Fruit fly (Drosophila melanogaster) whole organism, wandering third instar larva: ENCODE results near the gene AlaRS.

Experiments
- Abd-B ChIP-seq: fragments of >200 bp; optimal IDR thresholded peaks from 2 replicates; lab custom pipeline; 2017; ENCODE audit warnings: missing biosample characterization, missing genetic modification characterization
- Dif ChIP-seq: fragments of 200-275, 200-300 bp; sonication (Bioruptor generic); optimal IDR thresholded peaks from 2 replicates; lab custom pipeline; 2018; ENCODE audit warnings: missing biosample characterization, missing genetic modification characterization; ENCODE audit not compliant: partially characterized antibody
- HLH106 ChIP-seq: fragments of 200-800 bp; optimal IDR thresholded peaks from 3 replicates; lab custom pipeline; 2019; ENCODE audit warnings: missing biosample characterization, mild to moderate bottlenecking, missing genetic modification characterization, moderate library complexity
- Hnf4 ChIP-seq: fragments of 200-800 bp; sonication (Bioruptor generic); optimal IDR thresholded peaks from 2 replicates; lab custom pipeline; 2016; ENCODE audit warnings: missing biosample characterization, mild to moderate bottlenecking, missing genetic modification characterization
- Hr78 ChIP-seq: fragments of >200 bp; optimal IDR thresholded peaks from 2 replicates; lab custom pipeline; 2017; ENCODE audit warnings: missing biosample characterization, missing genetic modification characterization
- Myc ChIP-seq: fragments of >200 bp; optimal IDR thresholded peaks from 2 replicates; lab custom pipeline; 2017
- br ChIP-seq: fragments of 200-800 bp; sonication (Bioruptor generic); optimal IDR thresholded peaks from 2 replicates; lab custom pipeline; 2016; ENCODE audit warnings: missing biosample characterization, missing genetic modification characterization
- fru ChIP-seq: fragments of 200-800 bp; sonication (Bioruptor generic); optimal IDR thresholded peaks from 3 replicates; lab custom pipeline; 2016; ENCODE audit warnings: missing biosample characterization, mild to moderate bottlenecking, missing genetic modification characterization
- h ChIP-seq: fragments of 200-800 bp; sonication (Bioruptor generic); optimal IDR thresholded peaks from 3 replicates; lab custom pipeline; 2016; ENCODE audit warnings: missing biosample characterization, mild to moderate bottlenecking, missing genetic modification characterization
- lola ChIP-seq: fragments of >200 bp; optimal IDR thresholded peaks from 2 replicates; lab custom pipeline; 2017; ENCODE audit warnings: missing biosample characterization, missing genetic modification characterization
- psq ChIP-seq: fragments of 200-800 bp; sonication (Bioruptor generic); optimal IDR thresholded peaks from 3 replicates; lab custom pipeline; 2017; ENCODE audit warnings: missing biosample characterization, mild to moderate bottlenecking, missing genetic modification characterization, moderate library complexity
- usp ChIP-seq: fragments of >200 bp; optimal IDR thresholded peaks from 2 replicates; lab custom pipeline; 2017; ENCODE audit warnings: missing biosample characterization, missing genetic modification characterization
- woc ChIP-seq: sonication (Bioruptor generic); optimal IDR thresholded peaks from 2 replicates; lab custom pipeline; 2016; ENCODE audit warnings: missing biosample characterization, mild to moderate bottlenecking, missing genetic modification characterization

DNA sequence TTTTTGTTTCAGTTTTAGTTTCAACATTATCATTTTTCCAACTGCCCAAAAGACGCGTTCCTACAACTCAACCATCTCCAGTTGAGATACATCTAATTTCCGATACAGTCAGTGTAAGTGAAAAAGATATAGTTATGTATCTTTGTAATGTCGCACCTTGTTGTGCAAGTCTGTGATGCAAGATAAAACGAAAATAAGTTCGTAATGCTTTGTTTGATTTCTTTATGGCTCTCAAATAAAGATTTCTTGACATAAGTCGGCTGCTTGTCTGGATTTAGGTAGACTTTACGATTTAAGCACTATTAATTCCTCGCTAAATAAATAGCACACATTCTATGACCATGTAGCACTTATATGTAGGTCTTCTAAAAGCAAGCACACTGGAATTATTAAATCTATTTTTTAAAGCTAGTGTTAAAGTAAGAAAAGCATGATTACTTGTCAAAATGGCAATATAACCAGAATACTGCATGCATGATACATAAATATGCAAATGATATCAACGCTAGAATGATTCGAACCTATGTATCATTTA is 3.5 kb upstream of the AlaRS start:
- TF ChIP-seq h (GFP tag; lab: Kevin White, UChicago): no peak
- no peak for TF ChIP-seq Dif
- no peak for TF ChIP-seq psq (GFP tag; lab: Kevin White, UChicago)
- TF ChIP-seq HLH106 (tag; lab: Kevin White, UChicago): no peak
- TF ChIP-seq Myc (lab: Kevin White, UChicago): no peak
- TF ChIP-seq Hnf4 (GFP tag; lab: Kevin White, UChicago): no peak
- no peak for TF ChIP-seq Abd-B (GFP tag; lab: Kevin White, UChicago)
- no peak for TF ChIP-seq Hr78 (GFP tag; lab: Kevin White, UChicago)
- TF ChIP-seq br (GFP tag; lab: Kevin White, UChicago): no peak
- TF ChIP-seq woc (GFP tag; lab: Kevin White, UChicago): no peak
- TF ChIP-seq lola (GFP tag; lab: Kevin White, UChicago): no peak
- TF ChIP-seq usp (GFP tag; lab: Kevin White, UChicago): no peak
- TF ChIP-seq fru (GFP tag; lab: Kevin White, UChicago): no peak
